Worm (Caenorhabditis elegans) whole organism, young adult: ENCODE data around the gene abi-1.
A peak's percentile ranks its signal among the peaks of the same experiment; 100 is the strongest.

Experiments
- B0035.1 ChIP-seq: sonication (generic microtip); optimal IDR thresholded peaks from 2 replicates; lab custom pipeline; 2016; ENCODE audit warnings: missing genetic modification characterization, mild to moderate bottlenecking, missing compliant biosample characterization, missing genotype, missing genetic modification reagents
- B0336.3 ChIP-seq: fragments of 200-800 bp; sonication (Bioruptor generic); IDR thresholded peaks from 2 replicates; pipeline ENCODE4 v1.3.6; 2022; ENCODE audit warnings: missing genetic modification characterization, missing compliant biosample characterization
- F33H1.4 ChIP-seq: fragments of 200-800 bp; sonication (Bioruptor generic); IDR thresholded peaks from 2 replicates; pipeline ENCODE4 v1.3.6; 2022; ENCODE audit warnings: missing genetic modification reagents, missing genetic modification characterization, missing compliant biosample characterization
- K12H6.12 ChIP-seq: fragments of 200-800 bp; sonication (Bioruptor generic); optimal IDR thresholded peaks from 2 replicates; lab custom pipeline; 2018; ENCODE audit warnings: mild to moderate bottlenecking, missing genetic modification characterization, missing compliant biosample characterization
- T26A5.8 ChIP-seq: sonication (generic microtip); optimal IDR thresholded peaks from 2 replicates; lab custom pipeline; 2016; ENCODE audit warnings: missing genetic modification characterization, missing compliant biosample characterization
- Y53F4B.3 ChIP-seq: fragments of 200-800 bp; sonication (Bioruptor generic); IDR thresholded peaks from 2 replicates; pipeline ENCODE4 v1.3.6; 2022; ENCODE audit warnings: missing genetic modification reagents, missing genetic modification characterization, missing compliant biosample characterization
- Y56A3A.18 ChIP-seq: fragments of 200-800 bp; sonication (Bioruptor generic); IDR thresholded peaks from 2 replicates; pipeline ENCODE4 v1.3.6; 2022; ENCODE audit warnings: missing genetic modification reagents, missing genetic modification characterization, missing compliant biosample characterization
- ZK185.1 ChIP-seq: sonication (generic microtip); optimal IDR thresholded peaks from 2 replicates; lab custom pipeline; 2016; ENCODE audit warnings: mild to moderate bottlenecking, missing genetic modification characterization, missing compliant biosample characterization; ENCODE audit not compliant: poor library complexity, severe bottlenecking
- ama-1 ChIP-seq, 3 experiments: fragments of 150-350 bp in 1 of 3; sonication (generic microtip) in 2 of 3; optimal IDR thresholded peaks; 2 replicates each; lab custom pipeline; 2014 to 2018; ENCODE audit warnings: missing biosample characterization in 2 of 3, missing genetic modification characterization in 2 of 3, missing genetic modification reagents in 2 of 3
- attf-6 ChIP-seq: fragments of 200-800 bp; sonication (Bioruptor generic); IDR thresholded peaks from 2 replicates; pipeline ENCODE4 v1.3.6; 2022; ENCODE audit warnings: missing genetic modification reagents, missing genetic modification characterization, missing compliant biosample characterization
- bed-1 ChIP-seq: fragments of 200-800 bp; sonication (Bioruptor generic); IDR thresholded peaks from 2 replicates; pipeline ENCODE4 v1.3.6; 2022; ENCODE audit warnings: missing genetic modification reagents, missing genetic modification characterization, missing compliant biosample characterization
- ceh-58 ChIP-seq: fragments of 200-800 bp; sonication (Bioruptor generic); IDR thresholded peaks from 2 replicates; pipeline ENCODE4 v1.3.6; 2022; ENCODE audit warnings: missing genetic modification characterization, missing compliant biosample characterization
- ceh-79 ChIP-seq: sonication (generic microtip); optimal IDR thresholded peaks from 2 replicates; lab custom pipeline; 2017; ENCODE audit warnings: mild to moderate bottlenecking, missing genetic modification characterization, missing compliant biosample characterization
- ceh-91 ChIP-seq: fragments of 200-800 bp; sonication (Bioruptor generic); IDR thresholded peaks from 2 replicates; pipeline ENCODE4 v1.3.6; 2022; ENCODE audit warnings: missing genetic modification reagents, missing genetic modification characterization, missing compliant biosample characterization
- die-1 ChIP-seq: sonication (generic microtip); optimal IDR thresholded peaks from 2 replicates; lab custom pipeline; 2016; ENCODE audit warnings: missing genotype, mild to moderate bottlenecking, missing genetic modification characterization, missing compliant biosample characterization
- dpl-1 ChIP-seq: fragments of 150-350 bp; optimal IDR thresholded peaks from 2 replicates; lab custom pipeline; 2014; ENCODE audit warnings: missing biosample characterization, missing genetic modification reagents, missing genetic modification characterization
- efl-1 ChIP-seq: fragments of 150-350 bp; optimal IDR thresholded peaks from 2 replicates; lab custom pipeline; 2014; ENCODE audit warnings: missing biosample characterization, missing genetic modification reagents, missing genetic modification characterization
- egl-18 ChIP-seq: fragments of 200-800 bp; sonication (Bioruptor generic); IDR thresholded peaks from 2 replicates; pipeline ENCODE4 v1.3.6; 2022; ENCODE audit warnings: missing genetic modification reagents, missing genetic modification characterization, missing compliant biosample characterization
- egrh-3 ChIP-seq: fragments of 200-800 bp; sonication (Bioruptor generic); IDR thresholded peaks from 2 replicates; pipeline ENCODE4 v1.3.6; 2022; ENCODE audit warnings: missing genetic modification reagents, missing genetic modification characterization, missing compliant biosample characterization
- ekl-4 ChIP-seq: fragments of 200-800 bp; sonication (Bioruptor generic); IDR thresholded peaks from 2 replicates; pipeline ENCODE4 v1.3.6; 2022; ENCODE audit warnings: missing genetic modification reagents, missing genetic modification characterization, missing compliant biosample characterization
- him-1 ChIP-seq: sonication (generic microtip); optimal IDR thresholded peaks from 2 replicates; lab custom pipeline; 2016; ENCODE audit warnings: missing genotype, missing genetic modification reagents, missing genetic modification characterization, missing compliant biosample characterization
- hsf-1 ChIP-seq: fragments of 200-800 bp; sonication (Bioruptor generic); IDR thresholded peaks from 2 replicates; pipeline ENCODE4 v1.3.6; 2022; ENCODE audit warnings: missing genetic modification reagents, missing genetic modification characterization, missing compliant biosample characterization
- lir-1 ChIP-seq: fragments of 200-800 bp; sonication (Bioruptor generic); conservative IDR thresholded peaks from 2 replicates; pipeline ENCODE4 v1.3.6; 2022; ENCODE audit warnings: missing genetic modification reagents, missing genetic modification characterization, missing compliant biosample characterization
- lsy-27 ChIP-seq: sonication (generic microtip); optimal IDR thresholded peaks from 2 replicates; lab custom pipeline; 2017; ENCODE audit warnings: missing genetic modification characterization, mild to moderate bottlenecking, missing compliant biosample characterization, antibody characterized with exemption, missing genotype, borderline replicate concordance; ENCODE audit not compliant: insufficient read depth
- madf-6 ChIP-seq: fragments of 200-800 bp; sonication (Bioruptor generic); IDR thresholded peaks from 2 replicates; pipeline ENCODE4 v1.3.6; 2022; ENCODE audit warnings: missing genetic modification reagents, missing genetic modification characterization, missing compliant biosample characterization
- madf-8 ChIP-seq: fragments of 200-800 bp; sonication (Bioruptor generic); conservative IDR thresholded peaks from 2 replicates; pipeline ENCODE4 v1.3.6; 2022; ENCODE audit warnings: missing genetic modification reagents, missing genetic modification characterization, missing compliant biosample characterization
- mcd-1 ChIP-seq: fragments of 200-800 bp; sonication (Bioruptor generic); IDR thresholded peaks from 2 replicates; pipeline ENCODE4 v1.3.6; 2022; ENCODE audit warnings: missing genetic modification reagents, missing genetic modification characterization, missing compliant biosample characterization
- mes-4 ChIP-seq: sonication (generic microtip); optimal IDR thresholded peaks from 2 replicates; lab custom pipeline; 2016; ENCODE audit warnings: missing genotype, missing genetic modification characterization, missing compliant biosample characterization
- nfya-1 ChIP-seq: sonication (generic microtip); optimal IDR thresholded peaks from 2 replicates; lab custom pipeline; 2017; ENCODE audit warnings: antibody characterized with exemption, missing compliant biosample characterization, missing genetic modification characterization, borderline replicate concordance; ENCODE audit not compliant: insufficient read depth
- nfyb-1 ChIP-seq: fragments of 200-800 bp; sonication (Bioruptor generic); IDR thresholded peaks from 2 replicates; pipeline ENCODE4 v1.3.6; 2022; ENCODE audit warnings: missing genetic modification reagents, missing genetic modification characterization, missing compliant biosample characterization
- nhr-80 ChIP-seq: sonication (generic microtip); optimal IDR thresholded peaks from 2 replicates; lab custom pipeline; 2016; ENCODE audit warnings: missing genetic modification characterization, missing compliant biosample characterization
- pha-4 ChIP-seq: fragments of 150-350 bp; sonication (generic microtip); optimal IDR thresholded peaks from 2 replicates; lab custom pipeline; 2014; ENCODE audit warnings: missing biosample characterization, missing genetic modification reagents, missing genetic modification characterization
- rcor-1 ChIP-seq: fragments of 200-800 bp; sonication (Bioruptor generic); IDR thresholded peaks from 2 replicates; pipeline ENCODE4 v1.3.6; 2022; ENCODE audit warnings: missing genetic modification reagents, missing genetic modification characterization, missing compliant biosample characterization
- rec-8 ChIP-seq, 2 experiments: sonication (generic microtip); optimal IDR thresholded peaks; 2 replicates each; lab custom pipeline; 2016; ENCODE audit warnings: mild to moderate bottlenecking in 2 of 2, missing genetic modification characterization in 2 of 2, missing genetic modification reagents in 2 of 2, missing genotype in 2 of 2, missing biosample characterization in 1 of 2, missing compliant biosample characterization in 1 of 2, moderate library complexity in 1 of 2
- repo-1 ChIP-seq: sonication (generic microtip); optimal IDR thresholded peaks from 2 replicates; lab custom pipeline; 2017; ENCODE audit warnings: mild to moderate bottlenecking, missing genetic modification characterization, missing compliant biosample characterization
- sdz-38 ChIP-seq: sonication (generic microtip); optimal IDR thresholded peaks from 2 replicates; lab custom pipeline; 2016; ENCODE audit warnings: missing genotype, missing genetic modification characterization, missing compliant biosample characterization
- sea-2 ChIP-seq: fragments of 200-800 bp; sonication (Bioruptor generic); IDR thresholded peaks from 2 replicates; pipeline ENCODE4 v1.3.6; 2022; ENCODE audit warnings: missing genetic modification characterization, missing compliant biosample characterization
- snpc-1.1 ChIP-seq: sonication (generic microtip); optimal IDR thresholded peaks from 2 replicates; lab custom pipeline; 2017; ENCODE audit warnings: missing genetic modification characterization, mild to moderate bottlenecking, missing compliant biosample characterization, antibody characterized with exemption, moderate library complexity, missing genotype, missing genetic modification reagents; ENCODE audit not compliant: insufficient read depth
- snpc-1.3 ChIP-seq: sonication (generic microtip); optimal IDR thresholded peaks from 2 replicates; lab custom pipeline; 2017; ENCODE audit warnings: missing genetic modification characterization, mild to moderate bottlenecking, missing compliant biosample characterization, antibody characterized with exemption, moderate library complexity, missing genotype, missing genetic modification reagents; ENCODE audit not compliant: insufficient read depth
- snpc-4 ChIP-seq, 5 experiments: fragments of 150-350 bp in 1 of 5; sonication (generic microtip) in 4 of 5; optimal IDR thresholded peaks; 2 replicates each; lab custom pipeline; 2014 to 2018; ENCODE audit warnings: missing genetic modification characterization in 5 of 5, missing biosample characterization in 3 of 5, antibody characterized with exemption in 2 of 5, mild to moderate bottlenecking in 2 of 5, missing compliant biosample characterization in 2 of 5, missing genotype in 2 of 5, moderate library complexity in 2 of 5, missing genetic modification reagents in 1 of 5
- somi-1 ChIP-seq: fragments of 200-800 bp; sonication (Bioruptor generic); optimal IDR thresholded peaks from 2 replicates; lab custom pipeline; 2018; ENCODE audit warnings: mild to moderate bottlenecking, missing genetic modification characterization, missing compliant biosample characterization
- sptf-2 ChIP-seq: fragments of 200-800 bp; sonication (Bioruptor generic); optimal IDR thresholded peaks from 2 replicates; lab custom pipeline; 2018; ENCODE audit warnings: mild to moderate bottlenecking, missing genetic modification characterization, missing compliant biosample characterization
- tbx-9 ChIP-seq: sonication (generic microtip); optimal IDR thresholded peaks from 2 replicates; lab custom pipeline; 2016; ENCODE audit warnings: borderline replicate concordance, missing genetic modification characterization, inconsistent platforms, missing compliant biosample characterization
- xnd-1 ChIP-seq: sonication (generic microtip); optimal IDR thresholded peaks from 2 replicates; lab custom pipeline; 2016; ENCODE audit warnings: missing genotype, missing genetic modification reagents, missing genetic modification characterization, missing compliant biosample characterization
- zim-3 ChIP-seq: sonication (generic microtip); optimal IDR thresholded peaks from 2 replicates; lab custom pipeline; 2017; ENCODE audit warnings: mild to moderate bottlenecking, missing genetic modification characterization, moderate library complexity, missing compliant biosample characterization
- ztf-22 ChIP-seq: fragments of 200-800 bp; sonication (Bioruptor generic); optimal IDR thresholded peaks from 2 replicates; lab custom pipeline; 2018; ENCODE audit warnings: mild to moderate bottlenecking, missing genetic modification characterization, moderate library complexity, missing compliant biosample characterization
- ztf-28 ChIP-seq: fragments of 200-800 bp; sonication (Bioruptor generic); IDR thresholded peaks from 2 replicates; pipeline ENCODE4 v1.3.6; 2022; ENCODE audit warnings: missing genetic modification reagents, missing genetic modification characterization, missing compliant biosample characterization

The abi-1 gene

ce11 chrIII:5653692-5654105, 38.8 kb downstream of the abi-1 start (continued):
- TF ChIP-seq somi-1 (GFP tag; lab: Kevin White, UChicago) (peak; percentile 36), mcd-1 (peak; percentile 87), sea-2 (no peak), rec-8 (tag; optimal IDR thresholded peaks at IDR 0.05; lab: Kevin White, UChicago) (peak in 1 of 2 experiments; percentile 28), snpc-1.1 (peak; percentile 97), tbx-9 (tag; lab: Kevin White, UChicago) (no peak), efl-1 (GFP tag; lab: Kevin White, UChicago) (peak; percentile 34), repo-1 (tag; lab: Kevin White, UChicago) (peak; percentile 53), lir-1 (GFP tag; lab: Robert Waterston, UW) (no peak), attf-6 (GFP tag; lab: Robert Waterston, UW) (peak; percentile 60), nfyb-1 (GFP tag; lab: Robert Waterston, UW) (peak; percentile 55; the same call in 1 of the 2 replicates), hsf-1 (GFP tag; lab: Robert Waterston, UW) (peak; percentile 33; the same call in 1 of the 2 replicates), bed-1 (GFP tag; lab: Robert Waterston, UW) (no peak), nfya-1 (tag; lab: Kevin White, UChicago) (no peak), pha-4 (tag; lab: Kevin White, UChicago) (no peak), K12H6.12 (tag; lab: Kevin White, UChicago) (no peak), sptf-2 (GFP tag; lab: Kevin White, UChicago) (no peak), Y53F4B.3 (no peak), madf-8 (GFP tag; lab: Robert Waterston, UW) (peak; percentile 54; the same call in 1 of the 2 replicates), sdz-38 (tag; lab: Kevin White, UChicago) (no peak), egl-18 (no peak), madf-6 (peak; percentile 91), ztf-22 (GFP tag; lab: Kevin White, UChicago) (no peak), ama-1 (optimal IDR thresholded peaks at IDR 0.05; lab: Kevin White, UChicago) (no peak), ama-1 (GFP tag; optimal IDR thresholded peaks at IDR 0.05; lab: Kevin White, UChicago) (no peak), egrh-3 (no peak), ceh-58 (GFP tag; lab: Robert Waterston, UW) (no peak), B0035.1 (tag; lab: Kevin White, UChicago) (no peak), ceh-91 (GFP tag; lab: Robert Waterston, UW) (no peak), ceh-79 (tag; lab: Kevin White, UChicago) (no peak), mes-4 (tag; lab: Kevin White, UChicago) (no peak), ztf-28 (GFP tag; lab: Robert Waterston, UW) (no peak), nhr-80 (tag; lab: Kevin White, UChicago) (no peak), snpc-4 (GFP tag; optimal IDR thresholded peaks at IDR 0.05; lab: Kevin White, UChicago) (peak; percentile 96), snpc-4 (tag; optimal IDR thresholded peaks at IDR 0.05; lab: Kevin White, UChicago) (peak; percentile 94 to 99 (median 98)), xnd-1 (tag; lab: Kevin White, UChicago) (peak; percentile 68), ZK185.1 (peak; percentile 70), die-1 (tag; lab: Kevin White, UChicago) (no peak), B0336.3 (GFP tag; lab: Robert Waterston, UW) (peak; percentile 88), snpc-1.3 (tag; lab: Kevin White, UChicago) (peak; percentile 96), zim-3 (tag; lab: Kevin White, UChicago) (no peak), him-1 (tag; lab: Kevin White, UChicago) (peak; percentile 95), Y56A3A.18 (no peak), rcor-1 (GFP tag; lab: Robert Waterston, UW) (peak; percentile 71), T26A5.8 (tag; lab: Kevin White, UChicago) (no peak), lsy-27 (no peak), F33H1.4 (peak; percentile 66), ekl-4 (GFP tag; lab: Robert Waterston, UW) (peak; percentile 24; the same call in 1 of the 2 replicates), dpl-1 (GFP tag; lab: Kevin White, UChicago) (no peak)
